Fruit fly (Drosophila melanogaster): ENCODE measurements around the gene Gs1.
A peak's percentile ranks its signal among the peaks of the same experiment; 100 is the strongest.

Gs1 gene

DNA sequence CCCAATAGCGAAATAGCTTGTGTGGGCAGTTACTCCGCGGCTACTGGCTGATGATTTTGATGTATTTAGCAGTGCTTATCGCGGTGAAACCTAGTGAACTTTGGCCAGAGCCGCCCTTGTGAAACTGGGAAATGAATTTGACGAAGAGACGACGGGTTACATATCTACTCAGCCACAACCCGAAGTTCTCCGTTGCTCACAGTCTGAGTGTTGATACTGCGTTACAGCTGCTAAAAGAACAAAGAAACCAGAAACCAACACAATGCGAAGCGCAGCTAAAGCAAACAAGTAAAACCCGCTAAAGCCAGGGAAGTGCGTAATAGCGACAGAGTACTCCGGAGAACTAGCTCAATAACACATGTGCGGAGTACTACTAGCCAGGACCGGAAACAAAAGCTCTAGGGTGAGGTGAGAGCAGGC is 3.6 kb upstream of the Gs1 start (continued):
- TF ChIP-seq Stat92E (GFP tag; optimal IDR thresholded peaks at IDR 0.05) (no peak), Fer1 (GFP tag; optimal IDR thresholded peaks at IDR 0.05) (peak; percentile 37), Hand (GFP tag; optimal IDR thresholded peaks at IDR 0.05) (peak; percentile 49), CG2199 (GFP tag; IDR thresholded peaks at IDR 0.05) (0 out of 3 replicates have a peak, but pooled peaks have one; percentile 54), ci (GFP tag; IDR thresholded peaks at IDR 0.05) (0 out of 3 replicates have a peak, but pooled peaks have one; percentile 22), CG6854 (GFP tag; optimal IDR thresholded peaks at IDR 0.05) (peak; percentile 7), chinmo (GFP tag; IDR thresholded peaks at IDR 0.05; ENCODE audit: partially characterized antibody) (peak; percentile 63; the same call in 2 of the 4 replicates), Hmr (GFP tag; optimal IDR thresholded peaks at IDR 0.05) (peak; percentile 28), Dbx (GFP tag; IDR thresholded peaks at IDR 0.05) (peak; percentile 16; the same call in 1 of the 3 replicates), CG13296 (GFP tag; optimal IDR thresholded peaks at IDR 0.05) (peak; percentile 19), exex (tag; optimal IDR thresholded peaks at IDR 0.05) (peak; percentile 9), Deaf1 (tag; optimal IDR thresholded peaks at IDR 0.05) (peak; percentile 51), sob (GFP tag; IDR thresholded peaks at IDR 0.05) (peak; percentile 28; the same call in 1 of the 2 replicates), CG42726 (GFP tag; IDR thresholded peaks at IDR 0.05; ENCODE audit: partially characterized antibody) (no peak), nom (GFP tag; optimal IDR thresholded peaks at IDR 0.05) (peak; percentile 70), vfl (GFP tag; optimal IDR thresholded peaks at IDR 0.05) (no peak), CG2678 (tag; optimal IDR thresholded peaks at IDR 0.05) (peak; percentile 12), MBD-R2 (GFP tag; IDR thresholded peaks at IDR 0.05) (no peak), CG8290 (GFP tag; optimal IDR thresholded peaks at IDR 0.05) (no peak), CG8290 (tag; optimal IDR thresholded peaks at IDR 0.05) (peak in 1 of 2 experiments; percentile 25), Pdp1 (GFP tag; optimal IDR thresholded peaks at IDR 0.05) (peak in 1 of 2 experiments; percentile 15), CG13894 (tag; optimal IDR thresholded peaks at IDR 0.05) (peak; percentile 49), CG11695 (GFP tag; IDR thresholded peaks at IDR 0.05) (peak; percentile 45; the same call in 1 of the 3 replicates), otp (GFP tag; IDR thresholded peaks at IDR 0.05) (0 out of 3 replicates have a peak, but pooled peaks have one; percentile 8), cas (GFP tag; IDR thresholded peaks at IDR 0.05) (no peak)

DNA sequence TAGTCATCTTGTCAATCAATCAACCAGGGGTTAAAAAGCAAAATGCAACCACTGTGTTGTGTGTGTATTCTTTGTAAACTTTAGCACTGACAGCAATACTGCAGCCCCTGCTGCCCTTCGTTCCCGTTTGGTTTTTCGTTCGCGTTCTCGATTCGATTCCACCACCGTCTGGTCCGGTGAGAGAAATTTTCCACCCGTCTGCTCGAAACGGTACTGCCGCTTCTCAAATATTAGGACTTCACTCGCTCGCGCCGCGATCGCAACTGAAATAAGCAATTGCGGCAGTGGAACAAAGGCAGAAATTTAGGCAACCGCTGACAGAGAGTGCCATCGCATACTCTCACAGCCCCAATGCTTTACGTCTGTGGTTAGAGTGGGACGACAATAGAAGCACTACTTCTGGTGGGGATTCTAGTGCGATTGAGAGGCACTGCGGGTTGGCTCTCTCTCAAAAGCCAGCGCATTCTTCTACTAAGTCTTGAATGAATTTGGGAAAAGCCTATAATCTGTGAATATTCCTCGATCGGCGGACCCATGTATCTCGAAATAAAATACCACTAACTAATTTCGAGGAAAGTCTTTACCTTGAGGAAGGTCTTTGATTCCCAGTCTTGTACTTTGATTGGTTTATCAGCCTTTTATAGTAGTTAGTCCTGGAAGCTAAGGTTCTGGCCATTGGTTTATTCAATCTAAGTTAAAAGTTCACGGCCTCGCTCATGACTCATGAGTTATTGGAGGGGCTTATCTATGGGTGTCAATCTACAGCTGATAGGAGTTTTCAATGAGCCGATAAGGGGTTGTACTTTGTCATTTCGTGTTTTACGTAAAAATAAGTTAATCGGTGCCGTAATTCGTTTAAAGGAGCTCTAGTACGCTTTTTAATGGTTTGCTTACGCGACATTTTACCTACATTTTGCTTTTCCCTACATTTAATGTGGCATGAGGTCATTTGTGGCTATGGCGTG is 2.6 kb upstream of the Gs1 start:
- TF ChIP-seq Stat92E (GFP tag; optimal IDR thresholded peaks at IDR 0.05): peak in 1 of 3 experiments; percentile 54
- no peak for TF ChIP-seq az2 (GFP tag; optimal IDR thresholded peaks at IDR 0.05)
- peak; percentile 50 for TF ChIP-seq Nf-YB (GFP tag; optimal IDR thresholded peaks at IDR 0.05)
- TF ChIP-seq CG6689 (GFP tag; IDR thresholded peaks at IDR 0.05): no peak
- no peak for TF ChIP-seq sim (GFP tag; IDR thresholded peaks at IDR 0.05)
- TF ChIP-seq chm (GFP tag; IDR thresholded peaks at IDR 0.05): peak; percentile 91
- TF ChIP-seq MBD-R2 (GFP tag; IDR thresholded peaks at IDR 0.05): no peak
- no peak for TF ChIP-seq luna (GFP tag; optimal IDR thresholded peaks at IDR 0.05)
- no peak for TF ChIP-seq CG12942 (GFP tag; optimal IDR thresholded peaks at IDR 0.05)
- TF ChIP-seq Spps (tag; optimal IDR thresholded peaks at IDR 0.05): no peak
- TF ChIP-seq CG4730 (GFP tag; IDR thresholded peaks at IDR 0.05): no peak
- TF ChIP-seq run (tag; optimal IDR thresholded peaks at IDR 0.05): peak; percentile 62
- TF ChIP-seq CG7839 (tag; optimal IDR thresholded peaks at IDR 0.05): peak; percentile 30
- TF ChIP-seq corto (GFP tag; optimal IDR thresholded peaks at IDR 0.05): peak; percentile 65
- peak in 1 of 2 experiments; percentile 85 for TF ChIP-seq Pdp1 (GFP tag; optimal IDR thresholded peaks at IDR 0.05)
- TF ChIP-seq peb (GFP tag; IDR thresholded peaks at IDR 0.05): no peak
- no peak for TF ChIP-seq ranshi (GFP tag; IDR thresholded peaks at IDR 0.05)
- TF ChIP-seq CG10543 (GFP tag; optimal IDR thresholded peaks at IDR 0.05): peak; percentile 90
- TF ChIP-seq lbe (GFP tag; optimal IDR thresholded peaks at IDR 0.05): peak; percentile 59
- peak; percentile 2 for TF ChIP-seq sqz (GFP tag; optimal IDR thresholded peaks at IDR 0.05)
- no peak for TF ChIP-seq tup (GFP tag; optimal IDR thresholded peaks at IDR 0.05)
- no peak for TF ChIP-seq ssp (GFP tag; IDR thresholded peaks at IDR 0.05)
- TF ChIP-seq Doc2 (GFP tag; IDR thresholded peaks at IDR 0.05): no peak
- TF ChIP-seq tna (GFP tag; IDR thresholded peaks at IDR 0.05; ENCODE audit: partially characterized antibody): peak; percentile 42; the same call in 1 of the 2 replicates
- TF ChIP-seq pho (GFP tag; optimal IDR thresholded peaks at IDR 0.05): no peak

Measured in whole organism, embryonic.